Worm (Caenorhabditis elegans) whole organism, L2 larva: ENCODE measurements around the gene vglu-3.

Experiments used
- ceh-82 ChIP-seq: fragments of 150-350 bp; optimal IDR thresholded peaks from 2 replicates; lab custom pipeline; 2014; ENCODE audit warnings: missing biosample characterization, missing genetic modification characterization
- mab-5 ChIP-seq: fragments of 150-350 bp; optimal IDR thresholded peaks from 2 replicates; lab custom pipeline; 2014; ENCODE audit warnings: missing biosample characterization, missing genetic modification characterization
- nhr-11 ChIP-seq: fragments of 150-350 bp; optimal IDR thresholded peaks from 2 replicates; lab custom pipeline; 2014; ENCODE audit warnings: missing biosample characterization, missing genetic modification characterization
- nhr-12 ChIP-seq: fragments of 150-350 bp; optimal IDR thresholded peaks from 2 replicates; lab custom pipeline; 2014; ENCODE audit warnings: missing biosample characterization, missing genetic modification characterization
- nhr-23 ChIP-seq: fragments of 150-350 bp; optimal IDR thresholded peaks from 2 replicates; lab custom pipeline; 2014; ENCODE audit warnings: missing biosample characterization, missing genetic modification reagents, missing genetic modification characterization
- peb-1 ChIP-seq: fragments of 150-350 bp; optimal IDR thresholded peaks from 2 replicates; lab custom pipeline; 2014; ENCODE audit warnings: missing biosample characterization, missing genetic modification characterization
- unc-55 ChIP-seq: fragments of 150-350 bp; sonication (generic microtip); optimal IDR thresholded peaks from 3 replicates; lab custom pipeline; 2014; ENCODE audit warnings: missing biosample characterization, missing genetic modification reagents, missing genetic modification characterization
- unc-62 ChIP-seq: fragments of 150-350 bp; optimal IDR thresholded peaks from 2 replicates; lab custom pipeline; 2014; ENCODE audit warnings: missing biosample characterization, missing genetic modification reagents, missing genetic modification characterization
- ztf-11 ChIP-seq: sonication (generic microtip); optimal IDR thresholded peaks from 2 replicates; lab custom pipeline; 2017; ENCODE audit warnings: missing biosample characterization, missing genetic modification characterization

- TF ChIP-seq nhr-11 (tag; lab: Kevin White, UChicago) (no peak), unc-62 (GFP tag; lab: Kevin White, UChicago) (no peak), unc-55 (GFP tag; lab: Kevin White, UChicago) (no peak), ceh-82 (tag; lab: Kevin White, UChicago) (no peak), ztf-11 (no peak), nhr-12 (tag; lab: Kevin White, UChicago) (no peak), nhr-23 (tag; lab: Kevin White, UChicago) (no peak), peb-1 (tag; lab: Kevin White, UChicago) (no peak), mab-5 (tag; lab: Kevin White, UChicago) (no peak)
Observed at ce11 chrIII:10306049-10306448, 5.9 kb downstream of the vglu-3 start, which contains the start of gene T07A5.1.
